Worm (Caenorhabditis elegans): Measurements from ENCODE around the gene F53C11.9.
A peak's percentile ranks its signal among the peaks of the same experiment; 100 is the strongest.

Gene F53C11.9

ce11 chrV:13789362-13789761, 11.5 kb downstream of the F53C11.9 start (continued):
- TF ChIP-seq nhr-76 (tag; optimal IDR thresholded peaks at IDR 0.05) (no peak), ztf-11 (tag; optimal IDR thresholded peaks at IDR 0.05) (no peak), lsy-12 (tag; optimal IDR thresholded peaks at IDR 0.05) (peak; percentile 81), mml-1 (tag; optimal IDR thresholded peaks at IDR 0.05) (no peak), eor-1 (tag; optimal IDR thresholded peaks at IDR 0.05) (no peak), tbx-2 (tag; optimal IDR thresholded peaks at IDR 0.05) (peak; percentile 6), nhr-23 (tag; optimal IDR thresholded peaks at IDR 0.05) (peak; percentile 81)

- TF ChIP-seq egl-27 (tag; optimal IDR thresholded peaks at IDR 0.05): no peak
- TF ChIP-seq elt-2 (tag; optimal IDR thresholded peaks at IDR 0.05): no peak
- no peak for TF ChIP-seq ceh-28 (tag; optimal IDR thresholded peaks at IDR 0.05)
- TF ChIP-seq elt-3 (tag; optimal IDR thresholded peaks at IDR 0.05): no peak
- no peak for TF ChIP-seq sea-2 (GFP tag; optimal IDR thresholded peaks at IDR 0.05)
- no peak for TF ChIP-seq nhr-43 (tag; optimal IDR thresholded peaks at IDR 0.05; ENCODE audit: poor library complexity, severe bottlenecking)
- TF ChIP-seq pqm-1 (tag; optimal IDR thresholded peaks at IDR 0.05): no peak
- no peak for TF ChIP-seq fkh-10 (GFP tag; optimal IDR thresholded peaks at IDR 0.05)
- no peak for TF ChIP-seq ceh-82 (tag; optimal IDR thresholded peaks at IDR 0.05)
- TF ChIP-seq skn-1 (tag; optimal IDR thresholded peaks at IDR 0.05): no peak
- no peak for TF ChIP-seq daf-12 (tag; optimal IDR thresholded peaks at IDR 0.05)
- no peak for TF ChIP-seq nfya-1 (tag; optimal IDR thresholded peaks at IDR 0.05; ENCODE audit: insufficient read depth)
- TF ChIP-seq aly-2 (tag; optimal IDR thresholded peaks at IDR 0.05): no peak
- no peak for TF ChIP-seq lin-39 (tag; optimal IDR thresholded peaks at IDR 0.05)
Observed at ce11 chrV:13790117-13790516, 12.3 kb downstream of the F53C11.9 start.

ce11 chrV:13790557-13790956, 12.7 kb downstream of the F53C11.9 start:
- peak; percentile 84 for TF ChIP-seq nhr-23 (tag; optimal IDR thresholded peaks at IDR 0.05)
- peak; percentile 73 for TF ChIP-seq egl-5 (tag; optimal IDR thresholded peaks at IDR 0.05)
- peak; percentile 20 for TF ChIP-seq nhr-43 (tag; optimal IDR thresholded peaks at IDR 0.05; ENCODE audit: poor library complexity, severe bottlenecking)
- TF ChIP-seq pha-4 (tag; optimal IDR thresholded peaks at IDR 0.05): no peak
- TF ChIP-seq nhr-25 (tag; optimal IDR thresholded peaks at IDR 0.05): peak; percentile 79

ce11 chrV:13794046-13794445, 16.2 kb downstream of the F53C11.9 start:
- TF ChIP-seq ama-1 (optimal IDR thresholded peaks at IDR 0.05) (peak; percentile 36), sea-2 (GFP tag; optimal IDR thresholded peaks at IDR 0.05) (no peak), nhr-77 (tag; optimal IDR thresholded peaks at IDR 0.05) (no peak)

- peak; percentile 73 for TF ChIP-seq ama-1 (optimal IDR thresholded peaks at IDR 0.05)
- peak; percentile 34 for TF ChIP-seq pha-4 (tag; optimal IDR thresholded peaks at IDR 0.05)
- TF ChIP-seq nhr-43 (tag; optimal IDR thresholded peaks at IDR 0.05; ENCODE audit: poor library complexity, severe bottlenecking): no peak
- peak; percentile 22 for TF ChIP-seq mml-1 (tag; optimal IDR thresholded peaks at IDR 0.05)
- no peak for TF ChIP-seq lsy-12 (tag; optimal IDR thresholded peaks at IDR 0.05)
- TF ChIP-seq elt-1 (tag; optimal IDR thresholded peaks at IDR 0.05): no peak
- TF ChIP-seq daf-12 (tag; optimal IDR thresholded peaks at IDR 0.05): no peak
- no peak for TF ChIP-seq mdl-1 (tag; optimal IDR thresholded peaks at IDR 0.05)
- no peak for TF ChIP-seq nhr-23 (tag; optimal IDR thresholded peaks at IDR 0.05)
Observed at ce11 chrV:13796246-13796776, 18.5 kb downstream of the F53C11.9 start, which contains the start of gene twk-32. twk-32 (plus strand) TSS chrV:13796641.

- no peak for TF ChIP-seq nhr-77 (tag; optimal IDR thresholded peaks at IDR 0.05)
Observed at ce11 chrV:13799190-13799589, 21.4 kb downstream of the F53C11.9 start.

ce11 chrV:13803902-13804301, 26.1 kb downstream of the F53C11.9 start, which contains the start of gene swan-2:
swan-2 (minus strand) TSS chrV:13804281.
- TF ChIP-seq nhr-23 (tag; optimal IDR thresholded peaks at IDR 0.05) (no peak), elt-2 (tag; optimal IDR thresholded peaks at IDR 0.05) (peak; percentile 5), ama-1 (optimal IDR thresholded peaks at IDR 0.05) (peak; percentile 5)

All from whole organism, L3 larva.